Worm (Caenorhabditis elegans) whole organism, L4 larva: ENCODE measurements around the gene apd-3.

Experiments
- D1046.2 ChIP-seq: fragments of 200-800 bp; sonication (Bioruptor generic); IDR thresholded peaks from 2 replicates; pipeline ENCODE4 v1.3.6; 2022; ENCODE audit warnings: missing genetic modification characterization, missing compliant biosample characterization
- F37D6.2 ChIP-seq: sonication (generic microtip); optimal IDR thresholded peaks from 2 replicates; lab custom pipeline; 2016; ENCODE audit warnings: mild to moderate bottlenecking, missing genetic modification characterization, missing compliant biosample characterization
- T26A8.4 ChIP-seq: fragments of 200-800 bp; sonication (Bioruptor generic); IDR thresholded peaks from 2 replicates; pipeline ENCODE4 v1.3.6; 2022; ENCODE audit warnings: missing genetic modification characterization, missing compliant biosample characterization
- Y105C5A.15 ChIP-seq: fragments of 200-800 bp; sonication (Bioruptor generic); IDR thresholded peaks from 2 replicates; pipeline ENCODE4 v1.3.6; 2022; ENCODE audit warnings: missing genetic modification characterization, missing compliant biosample characterization
- Y5F2A.4 ChIP-seq: fragments of 200-800 bp; sonication (Bioruptor generic); optimal IDR thresholded peaks from 2 replicates; lab custom pipeline; 2018; ENCODE audit warnings: mild to moderate bottlenecking, missing genetic modification characterization, missing compliant biosample characterization
- Y75B8A.6 ChIP-seq: fragments of 200-800 bp; sonication (Bioruptor generic); IDR thresholded peaks from 2 replicates; pipeline ENCODE4 v1.3.6; 2022; ENCODE audit warnings: missing genetic modification reagents, missing genetic modification characterization, missing compliant biosample characterization
- ZK546.5 ChIP-seq, 2 experiments: sonication (generic microtip); optimal IDR thresholded peaks; 2 replicates each; lab custom pipeline; 2017; ENCODE audit warnings: missing biosample characterization in 2 of 2, missing genetic modification characterization in 2 of 2
- aha-1 ChIP-seq: fragments of 150-350 bp; peaks from one replicate; lab custom pipeline; 2014; ENCODE audit warnings: missing biosample characterization, missing genetic modification characterization
- aly-2 ChIP-seq: sonication (generic microtip); optimal IDR thresholded peaks from 2 replicates; lab custom pipeline; 2018; ENCODE audit warnings: missing biosample characterization, missing genetic modification characterization
- ceh-20 ChIP-seq: fragments of 200-800 bp; sonication (Bioruptor generic); IDR thresholded peaks from 2 replicates; pipeline ENCODE4 v1.3.6; 2022; ENCODE audit warnings: missing genetic modification reagents, missing genetic modification characterization, missing compliant biosample characterization
- ceh-28 ChIP-seq: fragments of 150-350 bp; optimal IDR thresholded peaks from 2 replicates; lab custom pipeline; 2014; ENCODE audit warnings: missing biosample characterization, missing genetic modification reagents, missing genetic modification characterization
- cey-2 ChIP-seq: sonication (generic microtip); optimal IDR thresholded peaks from 3 replicates; lab custom pipeline; 2017; ENCODE audit warnings: missing genetic modification characterization, mild to moderate bottlenecking, missing compliant biosample characterization, antibody characterized with exemption, borderline replicate concordance; ENCODE audit not compliant: insufficient read depth
- ctbp-1 ChIP-seq: fragments of 200-800 bp; sonication (Bioruptor generic); IDR thresholded peaks from 2 replicates; pipeline ENCODE4 v1.3.6; 2022; ENCODE audit warnings: missing genetic modification reagents, missing genetic modification characterization, missing compliant biosample characterization
- daf-16 ChIP-seq, 3 experiments: sonication (generic microtip); optimal IDR thresholded peaks; 2 replicates each; lab custom pipeline; 2016 to 2017; ENCODE audit warnings: missing genetic modification characterization in 3 of 3, missing genetic modification reagents in 3 of 3, mild to moderate bottlenecking in 2 of 3, missing compliant biosample characterization in 2 of 3, missing biosample characterization in 1 of 3, moderate library complexity in 1 of 3
- dmd-6 ChIP-seq: fragments of 200-800 bp; sonication (Bioruptor generic); IDR thresholded peaks from 2 replicates; pipeline ENCODE4 v1.3.6; 2022; ENCODE audit warnings: missing genetic modification reagents, missing genetic modification characterization, missing compliant biosample characterization
- dmd-8 ChIP-seq: fragments of 200-800 bp; sonication (Bioruptor generic); IDR thresholded peaks from 2 replicates; pipeline ENCODE4 v1.3.6; 2022; ENCODE audit warnings: missing genetic modification characterization, missing compliant biosample characterization
- duxl-1 ChIP-seq: sonication (generic microtip); optimal IDR thresholded peaks from 2 replicates; lab custom pipeline; 2016; ENCODE audit warnings: mild to moderate bottlenecking, missing genetic modification characterization, moderate library complexity, missing compliant biosample characterization; ENCODE audit not compliant: poor library complexity
- dve-1 ChIP-seq: sonication (generic microtip); optimal IDR thresholded peaks from 2 replicates; lab custom pipeline; 2017; ENCODE audit warnings: antibody characterized with exemption, mild to moderate bottlenecking, missing genetic modification characterization, missing compliant biosample characterization; ENCODE audit not compliant: insufficient read depth
- fkh-10 ChIP-seq: fragments of 150-350 bp; optimal IDR thresholded peaks from 2 replicates; lab custom pipeline; 2014; ENCODE audit warnings: missing biosample characterization, missing genetic modification reagents, missing genetic modification characterization
- gei-8 ChIP-seq: fragments of 200-800 bp; sonication (Bioruptor generic); optimal IDR thresholded peaks from 2 replicates; lab custom pipeline; 2018; ENCODE audit warnings: mild to moderate bottlenecking, missing genetic modification characterization, missing compliant biosample characterization
- hmg-1.1 ChIP-seq: fragments of 200-800 bp; sonication (Bioruptor generic); IDR thresholded peaks from 2 replicates; pipeline ENCODE4 v1.3.6; 2022; ENCODE audit warnings: missing genetic modification reagents, missing genetic modification characterization, missing compliant biosample characterization
- jun-1 ChIP-seq: fragments of 150-350 bp; optimal IDR thresholded peaks from 2 replicates; lab custom pipeline; 2014; ENCODE audit warnings: missing biosample characterization, missing genetic modification reagents, missing genetic modification characterization
- lin-1 ChIP-seq: fragments of 200-800 bp; sonication (Bioruptor generic); IDR thresholded peaks from 2 replicates; pipeline ENCODE4 v1.3.6; 2022; ENCODE audit warnings: missing genetic modification reagents, missing genetic modification characterization, missing compliant biosample characterization
- lin-38 ChIP-seq: fragments of 200-800 bp; sonication (Bioruptor generic); IDR thresholded peaks from 2 replicates; pipeline ENCODE4 v1.3.6; 2022; ENCODE audit warnings: missing genetic modification reagents, missing genetic modification characterization, missing compliant biosample characterization
- lin-39 ChIP-seq: fragments of 150-350 bp; optimal IDR thresholded peaks from 2 replicates; lab custom pipeline; 2014; ENCODE audit warnings: missing biosample characterization, missing genetic modification reagents, missing genetic modification characterization
- madf-5 ChIP-seq, 2 experiments: fragments of 200-800 bp; sonication (Bioruptor generic); IDR thresholded peaks; 2 replicates each; pipeline ENCODE4 v1.3.6; 2022; ENCODE audit warnings: missing compliant biosample characterization in 2 of 2, missing genetic modification characterization in 2 of 2
- mxl-2 ChIP-seq: fragments of 200-800 bp; sonication (Bioruptor generic); conservative IDR thresholded peaks from 2 replicates; pipeline ENCODE4 v1.3.6; 2022; ENCODE audit warnings: missing genetic modification reagents, missing genetic modification characterization, missing compliant biosample characterization
- nhr-10 ChIP-seq: fragments of 150-350 bp; optimal IDR thresholded peaks from 2 replicates; lab custom pipeline; 2014; ENCODE audit warnings: missing biosample characterization, missing genetic modification characterization
- nhr-102 ChIP-seq: sonication (generic microtip); optimal IDR thresholded peaks from 2 replicates; lab custom pipeline; 2016; ENCODE audit warnings: mild to moderate bottlenecking, missing genetic modification characterization, moderate library complexity, missing compliant biosample characterization
- nhr-111 ChIP-seq: fragments of 200-800 bp; sonication (Bioruptor generic); optimal IDR thresholded peaks from 2 replicates; lab custom pipeline; 2018; ENCODE audit warnings: mild to moderate bottlenecking, missing genetic modification characterization, missing compliant biosample characterization
- nhr-48 ChIP-seq: sonication (generic microtip); optimal IDR thresholded peaks from 2 replicates; lab custom pipeline; 2016; ENCODE audit warnings: mild to moderate bottlenecking, missing genetic modification characterization, missing compliant biosample characterization
- nhr-76 ChIP-seq: fragments of 150-350 bp; optimal IDR thresholded peaks from 2 replicates; lab custom pipeline; 2014; ENCODE audit warnings: missing biosample characterization, missing genetic modification characterization
- pqm-1 ChIP-seq: sonication (generic microtip); optimal IDR thresholded peaks from 2 replicates; lab custom pipeline; 2017; ENCODE audit warnings: missing biosample characterization, missing genetic modification characterization
- rbr-2 ChIP-seq: sonication (generic microtip); optimal IDR thresholded peaks from 2 replicates; lab custom pipeline; 2016; ENCODE audit warnings: missing genotype, missing genetic modification characterization, missing compliant biosample characterization
- saeg-2 ChIP-seq: fragments of 200-800 bp; sonication (Bioruptor generic); IDR thresholded peaks from 2 replicates; pipeline ENCODE4 v1.3.6; 2022; ENCODE audit warnings: missing genetic modification reagents, missing genetic modification characterization, missing compliant biosample characterization
- sdz-12 ChIP-seq: fragments of 200-800 bp; sonication (Bioruptor generic); optimal IDR thresholded peaks from 2 replicates; lab custom pipeline; 2018; ENCODE audit warnings: mild to moderate bottlenecking, missing genetic modification characterization, missing compliant biosample characterization
- skn-1 ChIP-seq: fragments of 150-350 bp; optimal IDR thresholded peaks from 2 replicates; lab custom pipeline; 2014; ENCODE audit warnings: missing biosample characterization, missing genetic modification characterization
- snpc-1.2 ChIP-seq: fragments of 200-800 bp; sonication (Bioruptor generic); IDR thresholded peaks from 2 replicates; pipeline ENCODE4 v1.3.6; 2022; ENCODE audit warnings: missing genetic modification reagents, missing genetic modification characterization, missing compliant biosample characterization
- tag-97 ChIP-seq: fragments of 200-800 bp; sonication (Bioruptor generic); IDR thresholded peaks from 2 replicates; pipeline ENCODE4 v1.3.6; 2022; ENCODE audit warnings: missing genetic modification characterization, missing compliant biosample characterization
- unc-130 ChIP-seq: sonication (generic microtip); optimal IDR thresholded peaks from 2 replicates; lab custom pipeline; 2016; ENCODE audit warnings: missing genetic modification reagents, missing genetic modification characterization, missing compliant biosample characterization
- vab-7 ChIP-seq: fragments of 200-800 bp; sonication (Bioruptor generic); IDR thresholded peaks from 2 replicates; pipeline ENCODE4 v1.3.6; 2022; ENCODE audit warnings: missing genetic modification reagents, missing genetic modification characterization, missing compliant biosample characterization
- zag-1 ChIP-seq: fragments of 150-350 bp; optimal IDR thresholded peaks from 2 replicates; lab custom pipeline; 2014; ENCODE audit warnings: missing biosample characterization, missing genetic modification characterization
- zfp-2 ChIP-seq: sonication (generic microtip); optimal IDR thresholded peaks from 2 replicates; lab custom pipeline; 2016; ENCODE audit warnings: mild to moderate bottlenecking, missing genetic modification characterization, missing compliant biosample characterization
- zip-2 ChIP-seq: fragments of 150-350 bp; optimal IDR thresholded peaks from 2 replicates; lab custom pipeline; 2014; ENCODE audit warnings: missing biosample characterization, missing genetic modification characterization
- ztf-7 ChIP-seq: fragments of 150-350 bp; optimal IDR thresholded peaks from 2 replicates; lab custom pipeline; 2014; ENCODE audit warnings: missing biosample characterization, missing genetic modification characterization

The apd-3 gene

DNA sequence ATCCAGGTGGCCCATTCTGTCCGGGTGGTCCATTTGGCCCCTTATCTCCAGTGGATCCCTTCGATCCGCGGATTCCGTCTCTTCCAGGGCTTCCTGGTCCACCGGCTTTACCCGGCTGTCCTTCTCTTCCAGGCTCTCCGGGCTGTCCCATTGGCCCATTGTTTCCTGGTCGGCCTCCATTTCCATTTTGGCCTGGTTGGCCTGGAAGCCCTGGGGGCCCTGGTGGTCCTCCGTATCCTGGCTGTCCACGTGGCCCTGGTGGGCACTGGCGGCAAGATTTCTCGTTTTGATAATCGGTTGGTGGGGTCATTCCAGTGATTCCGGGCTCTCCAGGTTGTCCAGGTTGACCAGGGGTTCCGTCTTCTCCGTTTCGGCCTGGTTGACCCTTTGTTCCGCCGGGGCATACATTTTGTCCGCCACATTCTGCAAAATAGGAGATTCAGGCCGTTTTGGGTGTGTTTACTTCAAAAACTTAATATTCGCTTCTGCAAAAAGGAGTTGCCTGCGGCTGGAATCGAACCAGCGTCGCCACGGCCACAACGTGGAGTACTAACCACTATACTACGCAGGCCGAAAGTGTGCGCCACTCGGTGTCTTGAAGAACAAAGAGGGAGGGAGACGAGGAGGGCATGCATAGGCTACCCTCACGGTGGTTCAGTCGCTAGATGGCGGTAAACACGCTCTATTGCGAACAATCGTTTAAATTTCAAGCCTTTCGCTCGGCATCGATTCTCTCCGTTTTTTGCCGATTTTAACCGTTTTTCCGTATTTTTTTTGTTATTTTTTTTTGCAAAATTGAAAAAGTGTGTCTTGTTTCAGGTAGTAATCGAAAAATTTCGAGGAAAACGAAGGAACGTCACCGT is 25.0 kb downstream of the apd-3 start, which contains the start of gene W09G10.9 (continued):
- TF ChIP-seq madf-5 (GFP tag; IDR thresholded peaks at IDR 0.05; lab: Robert Waterston, UW) = no peak
- peak; percentile 44 for TF ChIP-seq lin-1 (GFP tag; lab: Robert Waterston, UW)
- no peak for TF ChIP-seq Y105C5A.15 (GFP tag; lab: Robert Waterston, UW)
- TF ChIP-seq F37D6.2 = no peak
- no peak for TF ChIP-seq nhr-10 (tag; lab: Kevin White, UChicago)
- no peak for TF ChIP-seq fkh-10
- peak; percentile 90 for TF ChIP-seq duxl-1
- 0 out of 2 replicates have a peak, but pooled peaks have one; percentile 77 for TF ChIP-seq tag-97 (GFP tag; lab: Robert Waterston, UW)

DNA sequence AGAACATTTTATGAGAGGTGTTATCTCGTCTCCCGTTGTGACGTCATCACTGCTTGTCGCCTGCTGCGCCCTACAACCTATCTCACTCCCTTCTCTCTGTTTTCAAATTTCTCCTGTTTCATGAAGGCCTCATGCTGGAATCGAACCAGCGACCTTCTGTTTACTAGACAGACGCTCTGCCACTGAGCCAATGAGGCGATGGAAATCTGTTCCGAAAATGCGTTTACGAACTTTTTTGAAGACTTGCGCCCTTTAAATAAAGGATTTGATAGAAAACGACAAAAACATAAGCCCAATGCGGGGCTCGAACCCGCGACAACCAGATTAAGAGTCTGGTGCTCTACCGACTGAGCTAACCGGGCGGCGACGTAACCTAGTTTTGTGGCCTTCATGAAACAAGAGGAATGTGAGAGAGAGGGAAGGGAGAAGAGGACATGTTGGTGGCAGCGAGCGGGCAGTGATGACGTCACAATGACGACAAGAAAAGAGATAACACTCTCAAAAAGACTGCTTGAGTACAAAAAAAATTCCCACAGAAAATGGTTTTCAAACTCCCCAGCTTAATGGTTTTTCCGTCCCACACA is 27.2 kb downstream of the apd-3 start, which contains the start of gene clec-126:
Gene clec-126, plus strand, starts transcription at position 534 of the 584 bp plus-strand sequence.
- TF ChIP-seq ZK546.5 (tag; optimal IDR thresholded peaks at IDR 0.05; lab: Kevin White, UChicago) (no peak), lin-39 (tag; lab: Kevin White, UChicago) (no peak), ceh-28 (tag; lab: Kevin White, UChicago) (no peak), T26A8.4 (GFP tag; lab: Robert Waterston, UW) (peak; percentile 80), Y5F2A.4 (peak; percentile 71), dmd-6 (GFP tag; lab: Robert Waterston, UW) (peak; percentile 64), nhr-10 (tag; lab: Kevin White, UChicago) (no peak), rbr-2 (tag; lab: Kevin White, UChicago) (peak; percentile 83), nhr-111 (peak; percentile 11), D1046.2 (peak; percentile 73; the same call in 1 of the 2 replicates), dve-1 (tag; lab: Kevin White, UChicago) (peak; percentile 99), ctbp-1 (GFP tag; lab: Robert Waterston, UW) (peak; percentile 74), ztf-7 (tag; lab: Kevin White, UChicago) (peak; percentile 59), lin-38 (peak; percentile 86), dmd-8 (GFP tag; lab: Robert Waterston, UW) (no peak; the same call in 1 of the 2 replicates), fkh-10 (peak; percentile 30), zag-1 (tag; lab: Kevin White, UChicago) (no peak), aha-1 (tag; lab: Kevin White, UChicago) (peak; percentile 98), sdz-12 (GFP tag; lab: Kevin White, UChicago) (peak; percentile 34), zfp-2 (tag; lab: Kevin White, UChicago) (peak; percentile 65), Y105C5A.15 (GFP tag; lab: Robert Waterston, UW) (peak; percentile 31; the same call in 1 of the 2 replicates), saeg-2 (GFP tag; lab: Robert Waterston, UW) (no peak), nhr-76 (tag; lab: Kevin White, UChicago) (no peak), cey-2 (tag; lab: Kevin White, UChicago) (peak; percentile 27), mxl-2 (GFP tag; lab: Robert Waterston, UW) (0 out of 2 replicates have a peak, but pooled peaks have one; percentile 12), nhr-48 (tag; lab: Kevin White, UChicago) (peak; percentile 82), duxl-1 (peak; percentile 67), zip-2 (tag; lab: Kevin White, UChicago) (peak; percentile 65), jun-1 (tag; lab: Kevin White, UChicago) (peak; percentile 60), Y75B8A.6 (GFP tag; lab: Robert Waterston, UW) (no peak; the same call in 1 of the 2 replicates), ceh-20 (GFP tag; lab: Robert Waterston, UW) (peak; percentile 64), hmg-1.1 (GFP tag; lab: Robert Waterston, UW) (peak; percentile 84), vab-7 (GFP tag; lab: Robert Waterston, UW) (peak; percentile 80), skn-1 (tag; lab: Kevin White, UChicago) (no peak), gei-8 (GFP tag; lab: Kevin White, UChicago) (peak; percentile 46), snpc-1.2 (peak; percentile 73), daf-16 (GFP tag; optimal IDR thresholded peaks at IDR 0.05; lab: Kevin White, UChicago) (peak; percentile 85 to 94), daf-16 (tag; optimal IDR thresholded peaks at IDR 0.05; lab: Kevin White, UChicago) (peak; percentile 96), F37D6.2 (peak; percentile 63), unc-130 (GFP tag; lab: Kevin White, UChicago) (peak; percentile 68), pqm-1 (tag; lab: Kevin White, UChicago) (no peak), nhr-102 (tag; lab: Kevin White, UChicago) (peak; percentile 89), aly-2 (no peak)
